Worm (Caenorhabditis elegans) whole organism, midembryonic: ENCODE measurements around the gene C17H11.6.

Source experiments
- flt-1 ChIP-seq: fragments of 200-800 bp; sonication (Bioruptor generic); IDR thresholded peaks from 2 replicates; pipeline ENCODE4 v1.3.6; 2022; ENCODE audit warnings: missing genetic modification characterization, missing compliant biosample characterization
- med-1 ChIP-seq: sonication (generic microtip); optimal IDR thresholded peaks from 2 replicates; lab custom pipeline; 2017; ENCODE audit warnings: missing genetic modification characterization, mild to moderate bottlenecking, missing compliant biosample characterization, antibody characterized with exemption, missing genetic modification reagents; ENCODE audit not compliant: insufficient read depth
- ref-1 ChIP-seq: fragments of 200-800 bp; sonication (Bioruptor generic); conservative IDR thresholded peaks from 2 replicates; pipeline ENCODE4 v1.3.6; 2022; ENCODE audit warnings: missing genetic modification reagents, missing genetic modification characterization, missing compliant biosample characterization
- tab-1 ChIP-seq: fragments of 200-800 bp; sonication (Bioruptor generic); IDR thresholded peaks from 2 replicates; pipeline ENCODE4 v1.3.6; 2022; ENCODE audit warnings: missing genetic modification characterization, missing compliant biosample characterization
- ztf-23 ChIP-seq: fragments of 200-800 bp; sonication (Bioruptor generic); IDR thresholded peaks from 2 replicates; pipeline ENCODE4 v1.3.6; 2022; ENCODE audit warnings: missing genetic modification reagents, missing genetic modification characterization, missing compliant biosample characterization
- ztf-29 ChIP-seq: fragments of 200-800 bp; sonication (Bioruptor generic); IDR thresholded peaks from 2 replicates; pipeline ENCODE4 v1.3.6; 2022; ENCODE audit warnings: missing genetic modification reagents, missing genetic modification characterization, missing compliant biosample characterization

- no peak for TF ChIP-seq flt-1
- TF ChIP-seq tab-1 (GFP tag; lab: Robert Waterston, UW) = no peak
- no peak for TF ChIP-seq ztf-23 (GFP tag; lab: Robert Waterston, UW)
- TF ChIP-seq med-1 (GFP tag; lab: Kevin White, UChicago) = no peak
- TF ChIP-seq ztf-29 (GFP tag; lab: Robert Waterston, UW) = no peak
- no peak for TF ChIP-seq ref-1 (GFP tag; lab: Robert Waterston, UW)
Measured at ce11 chrX:8238639-8239055, 35.1 kb upstream of the C17H11.6 start.
